Fruit fly (Drosophila melanogaster) whole organism, embryonic: ENCODE data around the gene CG8142.

ENCODE experiments used
- B-H2 ChIP-seq: fragments of 200-800 bp; sonication (Bioruptor generic); optimal IDR thresholded peaks from 2 replicates; lab custom pipeline; 2018; ENCODE audit warnings: missing biosample characterization, mild to moderate bottlenecking, missing genetic modification characterization
- Bteb2 ChIP-seq: fragments of 200-800 bp; sonication (Bioruptor generic); optimal IDR thresholded peaks from 2 replicates; lab custom pipeline; 2016; ENCODE audit warnings: missing biosample characterization, missing genetic modification characterization
- CG10462 ChIP-seq: fragments of 200-800 bp; sonication (Bioruptor generic); optimal IDR thresholded peaks from 2 replicates; lab custom pipeline; 2016; ENCODE audit warnings: missing biosample characterization, missing genetic modification characterization
- CG10565 ChIP-seq: fragments of 200-800 bp; sonication (Bioruptor generic); optimal IDR thresholded peaks from 3 replicates; lab custom pipeline; 2016; ENCODE audit warnings: missing biosample characterization, mild to moderate bottlenecking, missing genetic modification characterization
- CG1233 ChIP-seq: fragments of 200-800 bp; sonication (Bioruptor generic); optimal IDR thresholded peaks from 4 replicates; lab custom pipeline; 2018; ENCODE audit warnings: missing biosample characterization, mild to moderate bottlenecking, missing genetic modification characterization
- CG13424 ChIP-seq: fragments of 200-800 bp; sonication (Bioruptor generic); optimal IDR thresholded peaks from 2 replicates; lab custom pipeline; 2019; ENCODE audit warnings: missing biosample characterization, mild to moderate bottlenecking, missing genetic modification characterization, moderate library complexity
- CG13624 ChIP-seq: fragments of 200-800 bp; sonication (Bioruptor generic); optimal IDR thresholded peaks from 2 replicates; lab custom pipeline; 2016; ENCODE audit warnings: missing biosample characterization, missing genetic modification characterization
- CG14050 ChIP-seq: fragments of 200-800 bp; sonication (Bioruptor generic); IDR thresholded peaks from 3 replicates; pipeline ENCODE4 v1.3.6; 2022; ENCODE audit warnings: missing biosample characterization, missing genetic modification characterization
- CG1603 ChIP-seq: fragments of 200-800 bp; sonication (Bioruptor generic); optimal IDR thresholded peaks from 2 replicates; lab custom pipeline; 2019; ENCODE audit warnings: missing biosample characterization, mild to moderate bottlenecking, missing genetic modification characterization, moderate library complexity
- CG16863 ChIP-seq: fragments of 200-800 bp; sonication (Bioruptor generic); optimal IDR thresholded peaks from 3 replicates; lab custom pipeline; 2016; ENCODE audit warnings: missing biosample characterization, missing genetic modification characterization
- CG17829 ChIP-seq: fragments of 200-800 bp; optimal IDR thresholded peaks from 2 replicates; lab custom pipeline; 2019; ENCODE audit warnings: missing biosample characterization, mild to moderate bottlenecking, missing genetic modification characterization, moderate library complexity
- CG18599 ChIP-seq: fragments of 200-800 bp; sonication (Bioruptor generic); optimal IDR thresholded peaks from 3 replicates; lab custom pipeline; 2017; ENCODE audit warnings: missing biosample characterization, missing genetic modification characterization, mild to moderate bottlenecking, moderate library complexity, missing genetic modification reagents
- CG2129 ChIP-seq: fragments of 200-800 bp; sonication (Bioruptor generic); IDR thresholded peaks from 2 replicates; pipeline ENCODE4 v1.3.6; 2022; ENCODE audit warnings: missing biosample characterization, missing genetic modification characterization; ENCODE audit not compliant: partially characterized antibody
- CG6683 ChIP-seq: fragments of 200-800 bp; sonication (Bioruptor generic); optimal IDR thresholded peaks from 2 replicates; lab custom pipeline; 2017; ENCODE audit warnings: missing biosample characterization, mild to moderate bottlenecking, missing genetic modification characterization, missing genetic modification reagents
- CG7372 ChIP-seq: fragments of 200-800 bp; sonication (Bioruptor generic); IDR thresholded peaks from 2 replicates; pipeline ENCODE4 v1.3.6; 2022; ENCODE audit warnings: missing biosample characterization, missing genetic modification characterization
- CG7839 ChIP-seq: fragments of 200-800 bp; sonication (Bioruptor generic); optimal IDR thresholded peaks from 3 replicates; lab custom pipeline; 2018; ENCODE audit warnings: missing biosample characterization, mild to moderate bottlenecking, missing genetic modification characterization, moderate library complexity
- CG8388 ChIP-seq: fragments of 200-800 bp; sonication (Bioruptor generic); optimal IDR thresholded peaks from 2 replicates; lab custom pipeline; 2019; ENCODE audit warnings: missing biosample characterization, mild to moderate bottlenecking, missing genetic modification characterization, moderate library complexity
- CG8924 ChIP-seq: fragments of 200-800 bp; optimal IDR thresholded peaks from 3 replicates; lab custom pipeline; 2019; ENCODE audit warnings: missing biosample characterization, mild to moderate bottlenecking, missing genetic modification characterization, moderate library complexity
- CG9876 ChIP-seq: fragments of 200-800 bp; sonication (Bioruptor generic); optimal IDR thresholded peaks from 2 replicates; lab custom pipeline; 2016; ENCODE audit warnings: missing biosample characterization, missing genetic modification characterization
- CG9932 ChIP-seq: fragments of 200-800 bp; sonication (Bioruptor generic); IDR thresholded peaks from 2 replicates; pipeline ENCODE4 v1.3.6; 2022; ENCODE audit warnings: missing biosample characterization, missing genetic modification characterization
- CTCF ChIP-seq: fragments of 200-800 bp; sonication (Bioruptor generic); optimal IDR thresholded peaks from 2 replicates; lab custom pipeline; 2017; ENCODE audit warnings: missing biosample characterization, mild to moderate bottlenecking, missing genetic modification characterization, moderate library complexity
- CkIIα-i1 ChIP-seq: fragments of 200-800 bp; sonication (Bioruptor generic); IDR thresholded peaks from 2 replicates; pipeline ENCODE4 v1.3.6; 2022; ENCODE audit warnings: missing biosample characterization, missing genetic modification characterization
- D19A ChIP-seq: fragments of 200-800 bp; optimal IDR thresholded peaks from 3 replicates; lab custom pipeline; 2019; ENCODE audit warnings: missing biosample characterization, mild to moderate bottlenecking, missing genetic modification characterization, moderate library complexity
- Dad ChIP-seq: fragments of 200-800 bp; sonication (Bioruptor generic); optimal IDR thresholded peaks from 3 replicates; lab custom pipeline; 2016; ENCODE audit warnings: missing biosample characterization, missing genetic modification characterization
- Dfd ChIP-seq, 2 experiments: fragments of >200 bp; optimal IDR thresholded peaks; 2 replicates each; lab custom pipeline; 2017; ENCODE audit warnings: missing biosample characterization in 2 of 2, missing genetic modification characterization in 2 of 2
- Elba2 ChIP-seq: fragments of 200-800 bp; sonication (Bioruptor generic); optimal IDR thresholded peaks from 3 replicates; lab custom pipeline; 2016; ENCODE audit warnings: missing biosample characterization, missing genetic modification characterization
- Fer3 ChIP-seq: fragments of 200-800 bp; sonication (Bioruptor generic); optimal IDR thresholded peaks from 2 replicates; lab custom pipeline; 2018; ENCODE audit warnings: missing biosample characterization, mild to moderate bottlenecking, missing genetic modification characterization, moderate library complexity
- H2.0 ChIP-seq: fragments of 200-800 bp; sonication (Bioruptor generic); IDR thresholded peaks from 2 replicates; pipeline ENCODE4 v1.3.6; 2022; ENCODE audit warnings: missing biosample characterization, missing genetic modification characterization
- HHEX ChIP-seq: fragments of 200-800 bp; sonication (Bioruptor generic); optimal IDR thresholded peaks from 3 replicates; lab custom pipeline; 2017; ENCODE audit warnings: missing biosample characterization, mild to moderate bottlenecking, missing genetic modification characterization, missing genetic modification reagents
- MTF-1 ChIP-seq: fragments of 200-800 bp; sonication (Bioruptor generic); optimal IDR thresholded peaks from 2 replicates; lab custom pipeline; 2018; ENCODE audit warnings: missing biosample characterization, mild to moderate bottlenecking, missing genetic modification characterization, borderline replicate concordance
- Optix ChIP-seq: fragments of 200-800 bp; sonication (Bioruptor generic); IDR thresholded peaks from 3 replicates; pipeline ENCODE4 v1.3.6; 2022; ENCODE audit warnings: missing biosample characterization, missing genetic modification characterization
- Pdp1 ChIP-seq, 2 experiments: fragments of 200-800 bp; sonication (Bioruptor generic); optimal IDR thresholded peaks; 3 replicates each; lab custom pipeline; 2016; ENCODE audit warnings: missing biosample characterization in 2 of 2, missing genetic modification characterization in 2 of 2, mild to moderate bottlenecking in 1 of 2, moderate library complexity in 1 of 2
- Poxn ChIP-seq: fragments of 200-800 bp; sonication (Bioruptor generic); IDR thresholded peaks from 2 replicates; pipeline ENCODE4 v1.3.6; 2022; ENCODE audit warnings: missing biosample characterization, missing genetic modification characterization
- Sox102F ChIP-seq: fragments of 200-800 bp; sonication (Bioruptor generic); optimal IDR thresholded peaks from 2 replicates; lab custom pipeline; 2018; ENCODE audit warnings: missing biosample characterization, mild to moderate bottlenecking, missing genetic modification characterization, moderate library complexity
- Ssrp ChIP-seq: fragments of 200-800 bp; sonication (Bioruptor generic); optimal IDR thresholded peaks from 2 replicates; lab custom pipeline; 2018; ENCODE audit warnings: missing biosample characterization, mild to moderate bottlenecking, missing genetic modification characterization, moderate library complexity
- ab ChIP-seq: fragments of 200-800 bp; sonication (Bioruptor generic); optimal IDR thresholded peaks from 2 replicates; lab custom pipeline; 2016; ENCODE audit warnings: missing biosample characterization, missing genetic modification characterization
- ase ChIP-seq: fragments of 200-800 bp; sonication (Bioruptor generic); IDR thresholded peaks from 3 replicates; pipeline ENCODE4 v1.3.6; 2022; ENCODE audit warnings: missing biosample characterization, missing genetic modification characterization
- chif ChIP-seq, 2 experiments: fragments of 200-800 bp; sonication (Bioruptor generic); optimal IDR thresholded peaks; 3 replicates each; lab custom pipeline; 2016; ENCODE audit warnings: missing biosample characterization in 2 of 2, missing genetic modification characterization in 2 of 2
- exex ChIP-seq: fragments of 200-800 bp; sonication (Bioruptor generic); optimal IDR thresholded peaks from 4 replicates; lab custom pipeline; 2018; ENCODE audit warnings: missing biosample characterization, mild to moderate bottlenecking, missing genetic modification characterization, moderate library complexity
- gcm2 ChIP-seq: fragments of 200-800 bp; sonication (Bioruptor generic); optimal IDR thresholded peaks from 2 replicates; lab custom pipeline; 2016; ENCODE audit warnings: missing biosample characterization, missing genetic modification characterization
- her ChIP-seq: fragments of 200-800 bp; sonication (Bioruptor generic); optimal IDR thresholded peaks from 2 replicates; lab custom pipeline; 2016; ENCODE audit warnings: missing biosample characterization, missing genetic modification characterization
- lov ChIP-seq, 2 experiments: fragments of 200-800 bp in 1 of 2; fragments of >200 bp in 1 of 2; sonication (Bioruptor generic) in 1 of 2; IDR thresholded peaks in 1 of 2; optimal IDR thresholded peaks in 1 of 2; 2 replicates in 1 of 2; 3 replicates in 1 of 2; pipeline versions ENCODE4 v1.3.6 to Lab custom; 2017 to 2022; ENCODE audit warnings: missing biosample characterization in 1 of 2, missing genetic modification characterization in 1 of 2
- maf-S ChIP-seq: fragments of 200-800 bp; sonication (Bioruptor generic); optimal IDR thresholded peaks from 2 replicates; lab custom pipeline; 2016; ENCODE audit warnings: missing biosample characterization, missing genetic modification characterization
- nom ChIP-seq: fragments of 200-800 bp; sonication (Bioruptor generic); optimal IDR thresholded peaks from 2 replicates; lab custom pipeline; 2017; ENCODE audit warnings: missing biosample characterization, missing genetic modification characterization, mild to moderate bottlenecking, moderate library complexity, missing genetic modification reagents
- p53 ChIP-seq: fragments of 200-800 bp; sonication (Bioruptor generic); optimal IDR thresholded peaks from 2 replicates; lab custom pipeline; 2016; ENCODE audit warnings: missing biosample characterization, missing genetic modification characterization
- run ChIP-seq: fragments of 200-800 bp; sonication (Bioruptor generic); optimal IDR thresholded peaks from 3 replicates; lab custom pipeline; 2018; ENCODE audit warnings: missing biosample characterization, mild to moderate bottlenecking, missing genetic modification characterization
- sd ChIP-seq: fragments of 200-800 bp; sonication (Bioruptor generic); optimal IDR thresholded peaks from 3 replicates; lab custom pipeline; 2018; ENCODE audit warnings: missing biosample characterization, mild to moderate bottlenecking, missing genetic modification characterization, moderate library complexity
- ssp ChIP-seq: fragments of 200-800 bp; sonication (Bioruptor generic); IDR thresholded peaks from 2 replicates; pipeline ENCODE4 v1.3.6; 2022; ENCODE audit warnings: missing biosample characterization, missing genetic modification characterization
- stwl ChIP-seq: fragments of 200-800 bp; sonication (Bioruptor generic); optimal IDR thresholded peaks from 3 replicates; lab custom pipeline; 2018; ENCODE audit warnings: missing biosample characterization, mild to moderate bottlenecking, missing genetic modification characterization, moderate library complexity
- tio ChIP-seq: fragments of 200-800 bp; sonication (Bioruptor generic); optimal IDR thresholded peaks from 2 replicates; lab custom pipeline; 2017; ENCODE audit warnings: missing biosample characterization, missing genetic modification characterization, inconsistent platforms
- unpg ChIP-seq: fragments of 200-800 bp; sonication (Bioruptor generic); optimal IDR thresholded peaks from 3 replicates; lab custom pipeline; 2018; ENCODE audit warnings: missing biosample characterization, mild to moderate bottlenecking, missing genetic modification characterization, moderate library complexity
- vvl ChIP-seq: fragments of 200-800 bp; sonication (Bioruptor generic); IDR thresholded peaks from 2 replicates; pipeline ENCODE4 v1.3.6; 2022; ENCODE audit warnings: missing biosample characterization, missing genetic modification characterization

Gene CG8142

DNA sequence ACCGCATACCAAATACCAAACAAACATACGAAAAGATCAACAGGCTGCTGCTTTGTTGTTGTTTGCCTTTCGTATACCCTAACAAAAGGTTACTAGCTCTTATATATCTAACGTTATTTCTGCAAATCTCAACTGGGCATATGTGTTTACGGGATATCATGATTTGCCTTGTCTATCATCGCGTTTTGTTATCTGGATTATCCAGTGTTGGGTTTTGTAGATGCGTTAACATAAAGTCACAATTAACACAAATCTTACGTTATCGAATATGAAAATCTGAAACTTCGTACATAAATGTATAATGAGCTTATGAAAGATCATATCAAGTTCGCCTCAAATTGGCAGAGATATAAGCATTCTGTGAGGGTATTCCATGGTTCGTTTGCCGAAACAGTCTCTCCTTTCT is 14.3 kb downstream of the CG8142 start (continued):
- TF ChIP-seq vvl (no peak), Fer3 (no peak), her (no peak), CG8388 (GFP tag; lab: Kevin White, UChicago) (no peak), Sox102F (GFP tag; lab: Kevin White, UChicago) (peak; percentile 1), CG10565 (GFP tag; lab: Kevin White, UChicago) (no peak), CG17829 (no peak), ase (GFP tag; lab: Robert Waterston, UW) (no peak), tio (GFP tag; lab: Kevin White, UChicago) (peak; percentile 28), CG7839 (tag; lab: Kevin White, UChicago) (peak; percentile 2), CG9876 (GFP tag; lab: Kevin White, UChicago) (no peak), CG16863 (peak; percentile 12), Dfd (GFP tag; optimal IDR thresholded peaks at IDR 0.05; lab: Kevin White, UChicago) (no peak), CTCF (GFP tag; lab: Kevin White, UChicago) (no peak), CG7372 (GFP tag; lab: Robert Waterston, UW) (no peak), CG10462 (no peak), CkIIα-i1 (GFP tag; lab: Robert Waterston, UW) (no peak), B-H2 (GFP tag; lab: Kevin White, UChicago) (no peak), CG6683 (GFP tag; lab: Kevin White, UChicago) (no peak), ab (peak; percentile 28), Optix (no peak), Ssrp (tag; lab: Kevin White, UChicago) (peak; percentile 8), stwl (tag; lab: Kevin White, UChicago) (no peak), MTF-1 (GFP tag; lab: Kevin White, UChicago) (no peak), Dad (GFP tag; lab: Kevin White, UChicago) (no peak), D19A (tag; lab: Kevin White, UChicago) (peak; percentile 99), Pdp1 (GFP tag; optimal IDR thresholded peaks at IDR 0.05; lab: Kevin White, UChicago) (no peak), lov (optimal IDR thresholded peaks at IDR 0.05; lab: Kevin White, UChicago) (no peak), lov (GFP tag; IDR thresholded peaks at IDR 0.05; lab: Robert Waterston, UW) (no peak), Poxn (GFP tag; lab: Robert Waterston, UW) (no peak), CG2129 (GFP tag; lab: Robert Waterston, UW) (no peak), CG8924 (tag; lab: Kevin White, UChicago) (no peak), maf-S (no peak), unpg (GFP tag; lab: Kevin White, UChicago) (no peak), nom (GFP tag; lab: Kevin White, UChicago) (no peak), CG1233 (GFP tag; lab: Kevin White, UChicago) (no peak), CG9932 (GFP tag; lab: Robert Waterston, UW) (no peak), H2.0 (GFP tag; lab: Robert Waterston, UW) (no peak), gcm2 (GFP tag; lab: Kevin White, UChicago) (no peak), run (tag; lab: Kevin White, UChicago) (no peak), ssp (GFP tag; lab: Robert Waterston, UW) (no peak), CG14050 (GFP tag; lab: Robert Waterston, UW) (no peak), HHEX (no peak), CG18599 (GFP tag; lab: Kevin White, UChicago) (no peak), p53 (GFP tag; lab: Kevin White, UChicago) (no peak), CG13624 (GFP tag; lab: Kevin White, UChicago) (no peak), CG1603 (tag; lab: Kevin White, UChicago) (no peak), sd (no peak), Elba2 (GFP tag; lab: Kevin White, UChicago) (no peak), exex (tag; lab: Kevin White, UChicago) (no peak), CG13424 (peak; percentile 31), Bteb2 (GFP tag; lab: Kevin White, UChicago) (no peak), chif (GFP tag; optimal IDR thresholded peaks at IDR 0.05; lab: Kevin White, UChicago) (peak in 1 of 2 experiments; percentile 28)
